Worm (Caenorhabditis elegans) whole organism, L1 larva: ENCODE data around the gene tex-2.

ENCODE experiments used
- C04F5.9 ChIP-seq: sonication (generic microtip); optimal IDR thresholded peaks from 2 replicates; lab custom pipeline; 2016; ENCODE audit warnings: missing genetic modification characterization, missing compliant biosample characterization
- C16A3.4 ChIP-seq: fragments of 150-350 bp; optimal IDR thresholded peaks from 2 replicates; lab custom pipeline; 2014; ENCODE audit warnings: missing biosample characterization, missing genetic modification characterization
- Y116A8C.19 ChIP-seq: sonication (generic microtip); optimal IDR thresholded peaks from 2 replicates; lab custom pipeline; 2016; ENCODE audit warnings: missing compliant biosample characterization, missing genetic modification characterization, borderline replicate concordance
- alr-1 ChIP-seq: fragments of 200-800 bp; sonication (Bioruptor generic); optimal IDR thresholded peaks from 2 replicates; lab custom pipeline; 2018; ENCODE audit warnings: borderline replicate concordance, mild to moderate bottlenecking, missing genetic modification characterization, missing compliant biosample characterization
- ama-1 ChIP-seq: fragments of 150-350 bp; optimal IDR thresholded peaks from 2 replicates; lab custom pipeline; 2014
- blmp-1 ChIP-seq: fragments of 150-350 bp; optimal IDR thresholded peaks from 2 replicates; lab custom pipeline; 2014; ENCODE audit warnings: missing biosample characterization, missing genetic modification characterization
- ceh-8 ChIP-seq: fragments of 200-800 bp; sonication (Bioruptor generic); optimal IDR thresholded peaks from 2 replicates; lab custom pipeline; 2018; ENCODE audit warnings: mild to moderate bottlenecking, missing genetic modification characterization, moderate library complexity, missing compliant biosample characterization
- ceh-82 ChIP-seq, 3 experiments: fragments of 150-350 bp in 1 of 3; sonication (generic microtip) in 2 of 3; optimal IDR thresholded peaks; 2 replicates each; lab custom pipeline; 2014 to 2017; ENCODE audit warnings: missing biosample characterization in 3 of 3, missing genetic modification characterization in 3 of 3
- dpl-1 ChIP-seq, 3 experiments: fragments of 150-350 bp in 2 of 3; sonication (generic microtip) in 1 of 3; optimal IDR thresholded peaks; 2 replicates each; lab custom pipeline; 2014 to 2017; ENCODE audit warnings: missing biosample characterization in 3 of 3, missing genetic modification characterization in 3 of 3, missing genetic modification reagents in 3 of 3
- efl-1 ChIP-seq, 4 experiments: fragments of 150-350 bp; optimal IDR thresholded peaks in 3 of 4; peaks in 1 of 4; 1 replicate in 1 of 4; 2 replicates in 3 of 4; lab custom pipeline; 2014; ENCODE audit warnings: missing biosample characterization in 2 of 4, missing genetic modification characterization in 2 of 4, missing genetic modification reagents in 2 of 4
- efl-3 ChIP-seq: fragments of 200-800 bp; sonication (Bioruptor generic); optimal IDR thresholded peaks from 2 replicates; lab custom pipeline; 2018; ENCODE audit warnings: mild to moderate bottlenecking, missing genetic modification characterization, missing compliant biosample characterization
- elt-3 ChIP-seq, 6 experiments: fragments of 150-350 bp in 1 of 6; sonication (generic microtip); optimal IDR thresholded peaks; 2 replicates each; lab custom pipeline; 2017 to 2018; ENCODE audit warnings: missing biosample characterization in 6 of 6, missing genetic modification characterization in 6 of 6, inconsistent platforms in 1 of 6
- ets-5 ChIP-seq: fragments of 200-800 bp; sonication (Bioruptor generic); IDR thresholded peaks from 2 replicates; pipeline ENCODE4 v1.3.6; 2022; ENCODE audit warnings: missing genetic modification characterization, missing compliant biosample characterization
- fkh-10 ChIP-seq: sonication (generic microtip); optimal IDR thresholded peaks from 2 replicates; lab custom pipeline; 2017; ENCODE audit warnings: missing biosample characterization, missing genetic modification reagents, missing genetic modification characterization
- fkh-8 ChIP-seq: sonication (generic microtip); optimal IDR thresholded peaks from 2 replicates; lab custom pipeline; 2016; ENCODE audit warnings: mild to moderate bottlenecking, missing genetic modification characterization, missing compliant biosample characterization
- isw-1 ChIP-seq: fragments of 200-800 bp; sonication (Bioruptor generic); IDR thresholded peaks from 2 replicates; pipeline ENCODE4 v1.3.6; 2022; ENCODE audit warnings: missing genetic modification characterization, missing compliant biosample characterization
- lin-14 ChIP-seq: fragments of 200-800 bp; sonication (Bioruptor generic); optimal IDR thresholded peaks from 2 replicates; lab custom pipeline; 2018; ENCODE audit warnings: mild to moderate bottlenecking, missing genetic modification characterization, moderate library complexity, missing compliant biosample characterization
- lin-15B ChIP-seq: fragments of 150-350 bp; sonication (generic microtip); optimal IDR thresholded peaks from 3 replicates; lab custom pipeline; 2014; ENCODE audit warnings: missing biosample characterization, missing genetic modification characterization
- lin-35 ChIP-seq, 2 experiments: fragments of 150-350 bp; optimal IDR thresholded peaks; 2 replicates each; lab custom pipeline; 2014; ENCODE audit warnings: missing biosample characterization in 2 of 2, missing genetic modification characterization in 2 of 2, missing genetic modification reagents in 2 of 2
- lin-39 ChIP-seq: fragments of 150-350 bp; optimal IDR thresholded peaks from 2 replicates; lab custom pipeline; 2014; ENCODE audit warnings: missing biosample characterization, missing genetic modification reagents, missing genetic modification characterization
- lir-3 ChIP-seq: sonication (generic microtip); optimal IDR thresholded peaks from 2 replicates; lab custom pipeline; 2016; ENCODE audit warnings: mild to moderate bottlenecking, missing genetic modification characterization, moderate library complexity, missing compliant biosample characterization; ENCODE audit not compliant: poor library complexity
- lsy-2 ChIP-seq, 2 experiments: fragments of 150-350 bp; optimal IDR thresholded peaks; 2 replicates each; lab custom pipeline; 2014; ENCODE audit warnings: missing biosample characterization in 2 of 2, missing genetic modification characterization in 2 of 2
- mef-2 ChIP-seq: fragments of 150-350 bp; optimal IDR thresholded peaks from 2 replicates; lab custom pipeline; 2014; ENCODE audit warnings: missing biosample characterization, missing genetic modification characterization
- mep-1 ChIP-seq: fragments of 150-350 bp; optimal IDR thresholded peaks from 2 replicates; lab custom pipeline; 2014; ENCODE audit warnings: missing biosample characterization, missing genetic modification characterization
- nhr-20 ChIP-seq: sonication (generic microtip); optimal IDR thresholded peaks from 2 replicates; lab custom pipeline; 2016; ENCODE audit warnings: mild to moderate bottlenecking, missing genetic modification characterization, missing compliant biosample characterization
- nhr-71 ChIP-seq: sonication (generic microtip); optimal IDR thresholded peaks from 2 replicates; lab custom pipeline; 2016; ENCODE audit warnings: mild to moderate bottlenecking, missing genetic modification characterization, moderate library complexity, missing compliant biosample characterization
- nhr-76 ChIP-seq: sonication (generic microtip); optimal IDR thresholded peaks from 2 replicates; lab custom pipeline; 2017; ENCODE audit warnings: missing biosample characterization, missing genetic modification characterization
- nhr-77 ChIP-seq: fragments of 150-350 bp; optimal IDR thresholded peaks from 2 replicates; lab custom pipeline; 2014; ENCODE audit warnings: missing biosample characterization, missing genetic modification characterization
- nhr-85 ChIP-seq: sonication (generic microtip); peaks from one replicate; lab custom pipeline; 2016; ENCODE audit warnings: missing genetic modification characterization, inconsistent platforms, missing compliant biosample characterization
- nhr-90 ChIP-seq: sonication (generic microtip); optimal IDR thresholded peaks from 2 replicates; lab custom pipeline; 2016; ENCODE audit warnings: mild to moderate bottlenecking, missing genetic modification characterization, missing compliant biosample characterization; ENCODE audit not compliant: poor library complexity
- pag-3 ChIP-seq: sonication (generic microtip); optimal IDR thresholded peaks from 2 replicates; lab custom pipeline; 2017; ENCODE audit warnings: missing genetic modification characterization, mild to moderate bottlenecking, missing compliant biosample characterization, antibody characterized with exemption, borderline replicate concordance; ENCODE audit not compliant: insufficient read depth
- rnt-1 ChIP-seq: sonication (generic microtip); optimal IDR thresholded peaks from 2 replicates; lab custom pipeline; 2016; ENCODE audit warnings: mild to moderate bottlenecking, missing genetic modification characterization, moderate library complexity, missing compliant biosample characterization
- skn-1 ChIP-seq: fragments of 150-350 bp; optimal IDR thresholded peaks from 2 replicates; lab custom pipeline; 2014; ENCODE audit warnings: missing biosample characterization, missing genetic modification characterization
- snpc-4 ChIP-seq: fragments of 150-350 bp; optimal IDR thresholded peaks from 2 replicates; lab custom pipeline; 2014; ENCODE audit warnings: missing biosample characterization, missing genetic modification characterization
- snu-23 ChIP-seq: sonication (generic microtip); optimal IDR thresholded peaks from 2 replicates; lab custom pipeline; 2016; ENCODE audit warnings: missing genetic modification characterization, missing compliant biosample characterization
- sox-4 ChIP-seq: sonication (generic microtip); optimal IDR thresholded peaks from 2 replicates; lab custom pipeline; 2016; ENCODE audit warnings: missing genetic modification characterization, missing compliant biosample characterization
- sup-37 ChIP-seq: fragments of 200-800 bp; sonication (Bioruptor generic); optimal IDR thresholded peaks from 2 replicates; lab custom pipeline; 2018; ENCODE audit warnings: mild to moderate bottlenecking, missing genetic modification characterization, missing compliant biosample characterization
- tbx-2 ChIP-seq: sonication (generic microtip); optimal IDR thresholded peaks from 2 replicates; lab custom pipeline; 2016; ENCODE audit warnings: missing genetic modification characterization, missing compliant biosample characterization
- tlp-1 ChIP-seq: fragments of 150-350 bp; optimal IDR thresholded peaks from 2 replicates; lab custom pipeline; 2014; ENCODE audit warnings: missing biosample characterization, missing genetic modification characterization
- zag-1 ChIP-seq: fragments of 150-350 bp; optimal IDR thresholded peaks from 2 replicates; lab custom pipeline; 2014; ENCODE audit warnings: missing biosample characterization, missing genetic modification characterization
- ztf-11 ChIP-seq, 2 experiments: sonication (generic microtip); optimal IDR thresholded peaks; 2 replicates each; lab custom pipeline; 2016 to 2017; ENCODE audit warnings: missing genetic modification characterization in 2 of 2, missing biosample characterization in 1 of 2, missing compliant biosample characterization in 1 of 2
- ztf-4 ChIP-seq: fragments of 150-350 bp; optimal IDR thresholded peaks from 2 replicates; lab custom pipeline; 2014; ENCODE audit warnings: missing biosample characterization, missing genetic modification characterization

tex-2 gene

DNA sequence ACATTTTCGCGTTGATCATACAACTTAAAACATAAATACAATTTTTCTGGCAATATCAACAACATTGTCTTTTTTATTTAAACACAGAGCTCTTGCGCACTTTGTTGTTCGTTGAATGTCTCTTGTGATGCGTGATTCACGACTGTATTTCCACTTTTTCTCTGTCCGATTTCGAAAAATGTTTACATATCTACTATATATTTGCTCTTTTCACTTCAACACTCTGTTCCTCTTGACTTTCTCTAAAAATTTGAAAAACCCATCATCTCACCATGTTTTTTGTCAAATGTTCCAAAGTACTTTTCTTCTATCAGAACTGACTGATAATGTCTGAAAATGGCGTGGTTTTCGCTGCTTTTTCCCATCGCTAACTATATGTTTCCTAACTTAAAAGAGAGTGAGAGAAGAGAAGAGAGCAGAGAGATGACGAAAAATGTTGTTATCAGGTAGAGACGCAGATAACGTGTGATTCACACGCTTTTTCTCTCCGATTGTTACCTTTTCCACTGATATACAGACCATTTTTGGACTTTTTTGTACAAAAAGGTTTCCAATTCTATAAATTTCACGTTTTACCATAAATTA lies 38.6 kb upstream of the tex-2 start (continued):
- TF ChIP-seq Y116A8C.19 (tag; lab: Kevin White, UChicago) (no peak), lin-14 (peak; percentile 19), zag-1 (tag; lab: Kevin White, UChicago) (no peak), mef-2 (no peak)
- TF ChIP-seq, all 84 proteins: peak for 9

ce11 chrII:5911274-5911673 lies 37.9 kb upstream of the tex-2 start, which contains the start of gene cgt-3:
TSS of gene cgt-3 (plus strand) at chrII:5911324.
- peak; percentile 4 for TF ChIP-seq nhr-20 (tag; lab: Kevin White, UChicago)
- TF ChIP-seq lin-14, result no peak

ce11 chrII:5907482-5907881 lies 34.1 kb upstream of the tex-2 start, which contains the start of gene vps-35:
TSS of gene vps-35 (plus strand) at chrII:5907816.
- TF ChIP-seq lin-39, result no peak
- TF ChIP-seq ztf-4 (tag; lab: Kevin White, UChicago), result no peak
- peak; percentile 9 for TF ChIP-seq nhr-71 (tag; lab: Kevin White, UChicago)
- no peak for TF ChIP-seq ztf-11 (tag; optimal IDR thresholded peaks at IDR 0.05; lab: Kevin White, UChicago)
- TF ChIP-seq lin-15B (tag; lab: Kevin White, UChicago), result peak; percentile 4
- TF ChIP-seq efl-3, result no peak
- no peak for TF ChIP-seq sup-37 (GFP tag; lab: Kevin White, UChicago)
- TF ChIP-seq snpc-4, result no peak
- peak; percentile 70 for TF ChIP-seq nhr-85 (tag; lab: Kevin White, UChicago)
- TF ChIP-seq elt-3 (tag; optimal IDR thresholded peaks at IDR 0.05; lab: Kevin White, UChicago), result no peak
- peak; percentile 26 for TF ChIP-seq snu-23 (GFP tag; lab: Kevin White, UChicago)
- no peak for TF ChIP-seq sox-4 (tag; lab: Kevin White, UChicago)
- peak; percentile 32 for TF ChIP-seq nhr-20 (tag; lab: Kevin White, UChicago)
- TF ChIP-seq pag-3 (tag; lab: Kevin White, UChicago), result peak; percentile 40
- no peak for TF ChIP-seq isw-1 (GFP tag; lab: Robert Waterston, UW)
- TF ChIP-seq lir-3 (tag; lab: Kevin White, UChicago), result no peak
- TF ChIP-seq C16A3.4 (tag; lab: Kevin White, UChicago), result peak; percentile 47
- TF ChIP-seq efl-1 (optimal IDR thresholded peaks at IDR 0.05; lab: Kevin White, UChicago), result peak; percentile 45 to 49
- peak; percentile 40 to 91 for TF ChIP-seq efl-1 (GFP tag; optimal IDR thresholded peaks at IDR 0.05 in 1 of 2; lab: Kevin White, UChicago)
- TF ChIP-seq dpl-1 (GFP tag; optimal IDR thresholded peaks at IDR 0.05; lab: Kevin White, UChicago), result peak in 2 of 3 experiments; percentile 49 to 58
- TF ChIP-seq ama-1, result no peak
- TF ChIP-seq alr-1 (tag; lab: Kevin White, UChicago), result no peak
- TF ChIP-seq blmp-1 (tag; lab: Kevin White, UChicago), result peak; percentile 64
- TF ChIP-seq tlp-1 (tag; lab: Kevin White, UChicago), result no peak
- TF ChIP-seq mep-1 (tag; lab: Kevin White, UChicago), result peak; percentile 24
- TF ChIP-seq skn-1, result peak; percentile 32
- no peak for TF ChIP-seq rnt-1
- no peak for TF ChIP-seq tbx-2 (tag; lab: Kevin White, UChicago)
- TF ChIP-seq ceh-8 (GFP tag; lab: Kevin White, UChicago), result no peak
- no peak for TF ChIP-seq fkh-8 (tag; lab: Kevin White, UChicago)
- no peak for TF ChIP-seq nhr-77 (tag; lab: Kevin White, UChicago)
- no peak for TF ChIP-seq fkh-10 (GFP tag; lab: Kevin White, UChicago)
- TF ChIP-seq zag-1 (tag; lab: Kevin White, UChicago), result no peak
- TF ChIP-seq Y116A8C.19 (tag; lab: Kevin White, UChicago), result no peak
- TF ChIP-seq ceh-82 (tag; optimal IDR thresholded peaks at IDR 0.05; lab: Kevin White, UChicago), result no peak
- TF ChIP-seq nhr-76 (tag; lab: Kevin White, UChicago), result no peak
- TF ChIP-seq lsy-2 (tag; optimal IDR thresholded peaks at IDR 0.05; lab: Kevin White, UChicago), result peak; percentile 19 to 62
- TF ChIP-seq lin-35 (GFP tag; optimal IDR thresholded peaks at IDR 0.05; lab: Kevin White, UChicago), result peak; percentile 31 to 70
- no peak for TF ChIP-seq nhr-90 (tag; lab: Kevin White, UChicago)
- TF ChIP-seq C04F5.9 (tag; lab: Kevin White, UChicago), result no peak
- TF ChIP-seq ets-5 (GFP tag; lab: Robert Waterston, UW), result no peak
